Worm (Caenorhabditis elegans) whole organism, L4 larva: ENCODE data around the gene F49C12.3.

Source experiments
- D1046.2 ChIP-seq: fragments of 200-800 bp; sonication (Bioruptor generic); IDR thresholded peaks from 2 replicates; pipeline ENCODE4 v1.3.6; 2022; ENCODE audit warnings: missing genetic modification characterization, missing compliant biosample characterization
- fkh-10 ChIP-seq: fragments of 150-350 bp; optimal IDR thresholded peaks from 2 replicates; lab custom pipeline; 2014; ENCODE audit warnings: missing biosample characterization, missing genetic modification reagents, missing genetic modification characterization
- nhr-25 ChIP-seq: sonication (generic microtip); optimal IDR thresholded peaks from 2 replicates; lab custom pipeline; 2017; ENCODE audit warnings: missing genetic modification characterization, mild to moderate bottlenecking, missing compliant biosample characterization, antibody characterized with exemption, moderate library complexity, borderline replicate concordance; ENCODE audit not compliant: insufficient read depth

- TF ChIP-seq fkh-10 (GFP tag; lab: Kevin White, UChicago), result no peak
- TF ChIP-seq D1046.2, result no peak
- TF ChIP-seq nhr-25 (tag; lab: Kevin White, UChicago), result no peak
Observed at ce11 chrIV:9330755-9331154, 30.5 kb downstream of the F49C12.3 start, which contains the start of gene nspg-7.1.
